Fruit fly (Drosophila melanogaster): Measurements from ENCODE around the gene CG31642.

The CG31642 gene

DNA sequence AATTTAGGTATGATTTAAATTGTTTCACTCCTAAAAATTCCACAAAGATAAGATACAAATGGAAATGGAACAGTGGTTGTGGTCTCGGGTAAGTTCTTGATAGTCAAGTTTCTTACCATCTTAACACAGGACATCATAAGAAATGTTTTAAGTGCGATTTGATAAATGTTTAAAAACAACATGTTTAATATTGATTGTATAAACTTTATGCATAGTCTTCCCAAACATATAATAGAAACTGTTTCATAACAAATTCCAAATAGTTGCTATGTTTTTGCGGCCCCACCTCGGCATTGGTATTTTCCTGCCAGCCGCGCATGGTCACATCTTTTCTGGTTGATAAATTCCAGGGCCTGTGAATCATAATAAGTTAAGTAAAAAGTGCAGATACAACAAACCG lies 6.5 kb downstream of the CG31642 start, which contains the start of gene Arpc4 (continued):
- no peak for TF ChIP-seq gt (GFP tag; IDR thresholded peaks at IDR 0.05)
- peak; percentile 66; the same call in 2 of the 3 replicates for TF ChIP-seq CG34422 (GFP tag; IDR thresholded peaks at IDR 0.05)
- TF ChIP-seq gcm2 (GFP tag; optimal IDR thresholded peaks at IDR 0.05), result no peak
- TF ChIP-seq sob (GFP tag; IDR thresholded peaks at IDR 0.05), result peak; percentile 73
- no peak for TF ChIP-seq nom (GFP tag; optimal IDR thresholded peaks at IDR 0.05)
- TF ChIP-seq zfh2 (GFP tag; optimal IDR thresholded peaks at IDR 0.05), result peak; percentile 61
- TF ChIP-seq CG11695 (GFP tag; IDR thresholded peaks at IDR 0.05), result peak; percentile 35; the same call in 1 of the 3 replicates
- no peak; the same call in 2 of the 3 replicates for TF ChIP-seq B-H1 (GFP tag; IDR thresholded peaks at IDR 0.05)
- TF ChIP-seq nau (GFP tag; optimal IDR thresholded peaks at IDR 0.05), result no peak
- peak; percentile 72 for TF ChIP-seq ranshi (GFP tag; IDR thresholded peaks at IDR 0.05)
- TF ChIP-seq CG13424 (tag; optimal IDR thresholded peaks at IDR 0.05), result peak; percentile 61
- no peak for TF ChIP-seq HmgD (GFP tag; optimal IDR thresholded peaks at IDR 0.05)
- no peak for TF ChIP-seq CG6654 (GFP tag; optimal IDR thresholded peaks at IDR 0.05)
- TF ChIP-seq Dip2 (GFP tag; IDR thresholded peaks at IDR 0.05), result no peak
- peak; percentile 76 for TF ChIP-seq gem (tag; optimal IDR thresholded peaks at IDR 0.05)
- no peak for TF ChIP-seq org-1 (GFP tag; optimal IDR thresholded peaks at IDR 0.05)
- TF ChIP-seq E2f1 (GFP tag; IDR thresholded peaks at IDR 0.05), result peak; percentile 60; the same call in 1 of the 2 replicates
- peak; percentile 83 for TF ChIP-seq stwl (tag; optimal IDR thresholded peaks at IDR 0.05)
- TF ChIP-seq br (optimal IDR thresholded peaks at IDR 0.05), result no peak
- TF ChIP-seq abd-A (tag; optimal IDR thresholded peaks at IDR 0.05), result no peak
- 0 out of 2 replicates have a peak, but pooled peaks have one; percentile 19 for TF ChIP-seq dimm (GFP tag; IDR thresholded peaks at IDR 0.05)
- 0 out of 3 replicates have a peak, but pooled peaks have one; percentile 16 for TF ChIP-seq CG11093 (GFP tag; IDR thresholded peaks at IDR 0.05)
- TF ChIP-seq Meics (GFP tag; optimal IDR thresholded peaks at IDR 0.05), result no peak
- TF ChIP-seq Gsc (GFP tag; IDR thresholded peaks at IDR 0.05), result no peak
- TF ChIP-seq NfI (GFP tag; optimal IDR thresholded peaks at IDR 0.05), result no peak
- no peak for TF ChIP-seq CG17612 (GFP tag; IDR thresholded peaks at IDR 0.05)
- no peak for TF ChIP-seq CG7745 (tag; optimal IDR thresholded peaks at IDR 0.05)
- TF ChIP-seq CG18599 (GFP tag; optimal IDR thresholded peaks at IDR 0.05), result no peak
- TF ChIP-seq en (GFP tag; optimal IDR thresholded peaks at IDR 0.05), result no peak
- TF ChIP-seq zf30C (GFP tag; optimal IDR thresholded peaks at IDR 0.05), result no peak
- no peak for TF ChIP-seq chinmo (GFP tag; IDR thresholded peaks at IDR 0.05; ENCODE audit: partially characterized antibody)
- no peak for TF ChIP-seq tup (GFP tag; optimal IDR thresholded peaks at IDR 0.05)
- TF ChIP-seq trem (tag; optimal IDR thresholded peaks at IDR 0.05), result peak; percentile 89
- peak; percentile 65 for TF ChIP-seq Lhr (GFP tag; optimal IDR thresholded peaks at IDR 0.05)
- TF ChIP-seq CG3163 (GFP tag; optimal IDR thresholded peaks at IDR 0.05), result peak; percentile 27
- TF ChIP-seq CG33213 (GFP tag; optimal IDR thresholded peaks at IDR 0.05), result peak; percentile 19
- TF ChIP-seq Oaz (GFP tag; IDR thresholded peaks at IDR 0.05), result peak; percentile 72
- peak; percentile 57 for TF ChIP-seq bab2 (GFP tag; optimal IDR thresholded peaks at IDR 0.05)
- TF ChIP-seq CG10366 (GFP tag; IDR thresholded peaks at IDR 0.05), result peak; percentile 74
- TF ChIP-seq CG4424 (GFP tag; optimal IDR thresholded peaks at IDR 0.05), result peak; percentile 39
- TF ChIP-seq Scr (GFP tag; IDR thresholded peaks at IDR 0.05; ENCODE audit: partially characterized antibody), result no peak
- TF ChIP-seq Sry-δ (GFP tag; optimal IDR thresholded peaks at IDR 0.05), result peak; percentile 44
- TF ChIP-seq prd (optimal IDR thresholded peaks at IDR 0.05), result no peak
- peak; percentile 67; the same call in 2 of the 3 replicates for TF ChIP-seq prd (GFP tag; IDR thresholded peaks at IDR 0.05)
- no peak for TF ChIP-seq emc (GFP tag; optimal IDR thresholded peaks at IDR 0.05)
- peak; percentile 12 for TF ChIP-seq CG8089 (GFP tag; optimal IDR thresholded peaks at IDR 0.05)
- TF ChIP-seq CG8281 (tag; optimal IDR thresholded peaks at IDR 0.05), result no peak
- TF ChIP-seq mirr (GFP tag; optimal IDR thresholded peaks at IDR 0.05), result no peak
- TF ChIP-seq CG12236 (GFP tag; optimal IDR thresholded peaks at IDR 0.05), result no peak
- no peak for TF ChIP-seq h (optimal IDR thresholded peaks at IDR 0.05)
- peak; percentile 21 for TF ChIP-seq CG8290 (GFP tag; optimal IDR thresholded peaks at IDR 0.05)
- no peak for TF ChIP-seq CG8290 (tag; optimal IDR thresholded peaks at IDR 0.05)

Data from whole organism, embryonic.